Worm (Caenorhabditis elegans) whole organism, L1 larva: ENCODE measurements around the gene clec-70.

ENCODE experiments used
- C04F5.9 ChIP-seq: sonication (generic microtip); optimal IDR thresholded peaks from 2 replicates; lab custom pipeline; 2016; ENCODE audit warnings: missing genetic modification characterization, missing compliant biosample characterization
- alr-1 ChIP-seq: fragments of 200-800 bp; sonication (Bioruptor generic); optimal IDR thresholded peaks from 2 replicates; lab custom pipeline; 2018; ENCODE audit warnings: borderline replicate concordance, mild to moderate bottlenecking, missing genetic modification characterization, missing compliant biosample characterization
- ama-1 ChIP-seq: fragments of 150-350 bp; optimal IDR thresholded peaks from 2 replicates; lab custom pipeline; 2014
- ceh-63 ChIP-seq: fragments of 200-800 bp; sonication (Bioruptor generic); optimal IDR thresholded peaks from 2 replicates; lab custom pipeline; 2018; ENCODE audit warnings: mild to moderate bottlenecking, missing genetic modification characterization, missing compliant biosample characterization
- ceh-8 ChIP-seq: fragments of 200-800 bp; sonication (Bioruptor generic); optimal IDR thresholded peaks from 2 replicates; lab custom pipeline; 2018; ENCODE audit warnings: mild to moderate bottlenecking, missing genetic modification characterization, moderate library complexity, missing compliant biosample characterization
- efl-1 ChIP-seq, 4 experiments: fragments of 150-350 bp; optimal IDR thresholded peaks in 3 of 4; peaks in 1 of 4; 1 replicate in 1 of 4; 2 replicates in 3 of 4; lab custom pipeline; 2014; ENCODE audit warnings: missing biosample characterization in 2 of 4, missing genetic modification characterization in 2 of 4, missing genetic modification reagents in 2 of 4
- efl-3 ChIP-seq: fragments of 200-800 bp; sonication (Bioruptor generic); optimal IDR thresholded peaks from 2 replicates; lab custom pipeline; 2018; ENCODE audit warnings: mild to moderate bottlenecking, missing genetic modification characterization, missing compliant biosample characterization
- egl-13 ChIP-seq: sonication (generic microtip); optimal IDR thresholded peaks from 2 replicates; lab custom pipeline; 2016; ENCODE audit warnings: missing genotype, missing genetic modification reagents, missing genetic modification characterization, missing compliant biosample characterization
- ets-5 ChIP-seq: fragments of 200-800 bp; sonication (Bioruptor generic); IDR thresholded peaks from 2 replicates; pipeline ENCODE4 v1.3.6; 2022; ENCODE audit warnings: missing genetic modification characterization, missing compliant biosample characterization
- fkh-4 ChIP-seq: sonication (generic microtip); optimal IDR thresholded peaks from 2 replicates; lab custom pipeline; 2016; ENCODE audit warnings: missing compliant biosample characterization, missing genetic modification characterization, borderline replicate concordance
- fkh-8 ChIP-seq: sonication (generic microtip); optimal IDR thresholded peaks from 2 replicates; lab custom pipeline; 2016; ENCODE audit warnings: mild to moderate bottlenecking, missing genetic modification characterization, missing compliant biosample characterization
- fos-1 ChIP-seq: fragments of 150-350 bp; optimal IDR thresholded peaks from 2 replicates; lab custom pipeline; 2014; ENCODE audit warnings: missing biosample characterization, missing genetic modification characterization
- grh-1 ChIP-seq: fragments of 200-800 bp; sonication (Bioruptor generic); IDR thresholded peaks from 2 replicates; pipeline ENCODE4 v1.3.6; 2022; ENCODE audit warnings: missing genetic modification reagents, missing genetic modification characterization, missing compliant biosample characterization
- hlh-4 ChIP-seq: sonication (generic microtip); optimal IDR thresholded peaks from 2 replicates; lab custom pipeline; 2016; ENCODE audit warnings: mild to moderate bottlenecking, missing genetic modification characterization, missing compliant biosample characterization
- hpl-2 ChIP-seq: fragments of 150-350 bp; optimal IDR thresholded peaks from 2 replicates; lab custom pipeline; 2014; ENCODE audit warnings: missing biosample characterization, missing genetic modification reagents, missing genetic modification characterization
- irx-1 ChIP-seq: sonication (generic microtip); optimal IDR thresholded peaks from 2 replicates; lab custom pipeline; 2016; ENCODE audit warnings: missing genetic modification characterization, missing compliant biosample characterization
- isw-1 ChIP-seq: fragments of 200-800 bp; sonication (Bioruptor generic); IDR thresholded peaks from 2 replicates; pipeline ENCODE4 v1.3.6; 2022; ENCODE audit warnings: missing genetic modification characterization, missing compliant biosample characterization
- lin-15B ChIP-seq: fragments of 150-350 bp; sonication (generic microtip); optimal IDR thresholded peaks from 3 replicates; lab custom pipeline; 2014; ENCODE audit warnings: missing biosample characterization, missing genetic modification characterization
- lin-35 ChIP-seq, 2 experiments: fragments of 150-350 bp; optimal IDR thresholded peaks; 2 replicates each; lab custom pipeline; 2014; ENCODE audit warnings: missing biosample characterization in 2 of 2, missing genetic modification characterization in 2 of 2, missing genetic modification reagents in 2 of 2
- lin-39 ChIP-seq: fragments of 150-350 bp; optimal IDR thresholded peaks from 2 replicates; lab custom pipeline; 2014; ENCODE audit warnings: missing biosample characterization, missing genetic modification reagents, missing genetic modification characterization
- lsy-2 ChIP-seq, 2 experiments: fragments of 150-350 bp; optimal IDR thresholded peaks; 2 replicates each; lab custom pipeline; 2014; ENCODE audit warnings: missing biosample characterization in 2 of 2, missing genetic modification characterization in 2 of 2
- mab-9 ChIP-seq: fragments of 200-800 bp; sonication (Bioruptor generic); IDR thresholded peaks from 2 replicates; pipeline ENCODE4 v1.3.6; 2022; ENCODE audit warnings: missing genetic modification reagents, missing genetic modification characterization, missing compliant biosample characterization
- mef-2 ChIP-seq: fragments of 150-350 bp; optimal IDR thresholded peaks from 2 replicates; lab custom pipeline; 2014; ENCODE audit warnings: missing biosample characterization, missing genetic modification characterization
- nhr-12 ChIP-seq: sonication (generic microtip); optimal IDR thresholded peaks from 2 replicates; lab custom pipeline; 2017; ENCODE audit warnings: missing biosample characterization, missing genetic modification characterization
- nhr-28 ChIP-seq: fragments of 150-350 bp; optimal IDR thresholded peaks from 2 replicates; lab custom pipeline; 2014; ENCODE audit warnings: missing biosample characterization, missing genetic modification characterization
- nhr-71 ChIP-seq: sonication (generic microtip); optimal IDR thresholded peaks from 2 replicates; lab custom pipeline; 2016; ENCODE audit warnings: mild to moderate bottlenecking, missing genetic modification characterization, moderate library complexity, missing compliant biosample characterization
- nhr-90 ChIP-seq: sonication (generic microtip); optimal IDR thresholded peaks from 2 replicates; lab custom pipeline; 2016; ENCODE audit warnings: mild to moderate bottlenecking, missing genetic modification characterization, missing compliant biosample characterization; ENCODE audit not compliant: poor library complexity
- pax-3 ChIP-seq: fragments of 200-800 bp; sonication (Bioruptor generic); optimal IDR thresholded peaks from 2 replicates; lab custom pipeline; 2018; ENCODE audit warnings: mild to moderate bottlenecking, missing genetic modification characterization, moderate library complexity, missing compliant biosample characterization
- pqm-1 ChIP-seq: sonication (generic microtip); optimal IDR thresholded peaks from 3 replicates; lab custom pipeline; 2017; ENCODE audit warnings: missing biosample characterization, missing genetic modification characterization
- skn-1 ChIP-seq: fragments of 150-350 bp; optimal IDR thresholded peaks from 2 replicates; lab custom pipeline; 2014; ENCODE audit warnings: missing biosample characterization, missing genetic modification characterization
- snpc-4 ChIP-seq: fragments of 150-350 bp; optimal IDR thresholded peaks from 2 replicates; lab custom pipeline; 2014; ENCODE audit warnings: missing biosample characterization, missing genetic modification characterization
- sptf-1 ChIP-seq: fragments of 150-350 bp; optimal IDR thresholded peaks from 2 replicates; lab custom pipeline; 2014; ENCODE audit warnings: missing biosample characterization, missing genetic modification characterization
- tlp-1 ChIP-seq: fragments of 150-350 bp; optimal IDR thresholded peaks from 2 replicates; lab custom pipeline; 2014; ENCODE audit warnings: missing biosample characterization, missing genetic modification characterization
- unc-62 ChIP-seq: fragments of 150-350 bp; optimal IDR thresholded peaks from 2 replicates; lab custom pipeline; 2014; ENCODE audit warnings: missing biosample characterization, missing genetic modification reagents, missing genetic modification characterization
- unc-86 ChIP-seq: sonication (generic microtip); optimal IDR thresholded peaks from 2 replicates; lab custom pipeline; 2016; ENCODE audit warnings: missing genetic modification characterization, missing compliant biosample characterization
- unc-98 ChIP-seq: fragments of 200-800 bp; sonication (Bioruptor generic); IDR thresholded peaks from 2 replicates; pipeline ENCODE4 v1.3.6; 2022; ENCODE audit warnings: missing genetic modification characterization, missing compliant biosample characterization
- zag-1 ChIP-seq: fragments of 150-350 bp; optimal IDR thresholded peaks from 2 replicates; lab custom pipeline; 2014; ENCODE audit warnings: missing biosample characterization, missing genetic modification characterization

clec-70 gene

DNA sequence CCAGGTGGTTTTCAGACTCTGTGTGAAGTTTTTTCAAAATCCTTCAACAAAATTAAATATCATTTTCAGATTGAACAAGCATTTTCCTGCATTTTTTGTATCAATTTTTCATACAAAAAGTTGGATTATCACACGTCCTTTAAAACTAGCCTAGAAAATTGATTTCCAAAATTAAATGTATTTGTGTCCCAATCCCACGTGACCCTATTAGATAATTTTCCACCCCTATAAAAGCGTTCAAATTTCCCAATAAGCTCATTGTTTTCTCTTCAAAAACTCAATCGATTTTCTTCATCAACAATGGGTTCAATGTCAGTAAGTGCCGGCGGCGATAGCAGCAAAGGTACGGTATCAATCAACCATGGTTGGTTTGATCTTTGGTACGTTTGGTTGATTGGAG lies 18.0 kb upstream of the clec-70 start, which contains the start of gene F56D6.19:
TSS of gene F56D6.19 (plus strand) at position 301 of the 400 bp plus-strand sequence.
- TF ChIP-seq efl-1 (optimal IDR thresholded peaks at IDR 0.05; lab: Kevin White, UChicago), result no peak
- TF ChIP-seq efl-1 (GFP tag; optimal IDR thresholded peaks at IDR 0.05 in 1 of 2; lab: Kevin White, UChicago), result peak in 1 of 2 experiments; percentile 64
- TF ChIP-seq pax-3, result no peak
- no peak for TF ChIP-seq zag-1
- TF ChIP-seq hlh-4 (tag; lab: Kevin White, UChicago), result no peak
- TF ChIP-seq snpc-4 (tag; lab: Kevin White, UChicago), result no peak
- no peak for TF ChIP-seq unc-86 (tag; lab: Kevin White, UChicago)
- no peak for TF ChIP-seq skn-1 (tag; lab: Kevin White, UChicago)
- TF ChIP-seq, all 84 proteins: peak for 1

DNA sequence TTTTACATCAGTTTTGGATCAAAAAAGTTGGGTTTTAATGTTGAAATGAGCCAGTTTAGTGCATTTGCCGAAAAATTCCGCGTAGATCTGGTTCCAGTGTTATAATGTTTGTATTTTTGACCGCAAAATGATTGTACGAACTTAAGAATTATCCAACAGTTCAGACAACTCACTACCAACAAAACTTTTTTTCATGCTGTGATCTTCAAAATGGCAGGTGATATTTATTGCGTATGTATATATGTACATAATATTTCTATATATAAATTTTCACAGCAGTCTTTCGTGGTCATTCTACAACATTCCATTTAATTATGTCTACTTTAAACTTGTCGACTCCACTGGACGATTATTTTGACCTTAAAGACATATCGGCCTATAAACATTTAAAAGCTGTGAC lies 17.2 kb upstream of the clec-70 start, which contains the start of gene srz-20:
TSS of gene srz-20 (plus strand) at position 301 of the 400 bp plus-strand sequence.
- TF ChIP-seq irx-1, result no peak
- no peak for TF ChIP-seq grh-1
- TF ChIP-seq nhr-71 (tag; lab: Kevin White, UChicago), result no peak
- TF ChIP-seq lin-35 (GFP tag; optimal IDR thresholded peaks at IDR 0.05; lab: Kevin White, UChicago), result no peak
- no peak for TF ChIP-seq tlp-1
- no peak for TF ChIP-seq sptf-1 (tag; lab: Kevin White, UChicago)

- TF ChIP-seq tlp-1, result no peak
- TF ChIP-seq nhr-28, result no peak
- no peak for TF ChIP-seq ama-1 (lab: Kevin White, UChicago)
- no peak for TF ChIP-seq fkh-8 (tag; lab: Kevin White, UChicago)
- no peak for TF ChIP-seq isw-1 (GFP tag; lab: Robert Waterston, UW)
- no peak for TF ChIP-seq lsy-2 (tag; optimal IDR thresholded peaks at IDR 0.05; lab: Kevin White, UChicago)
- TF ChIP-seq grh-1, result no peak
- TF ChIP-seq ets-5 (GFP tag; lab: Robert Waterston, UW), result no peak
- TF ChIP-seq sptf-1 (tag; lab: Kevin White, UChicago), result no peak
- no peak for TF ChIP-seq mef-2 (tag; lab: Kevin White, UChicago)
Observed at ce11 chrIV:3917405-3917804, 15.1 kb upstream of the clec-70 start, which contains the start of gene F56D6.14. TSS of gene F56D6.14 (plus strand) at chrIV:3917705.

ce11 chrIV:3918160-3918559 lies 14.3 kb upstream of the clec-70 start, which contains the start of gene F56D6.23:
TSS of gene F56D6.23 (plus strand) at chrIV:3918460.
- TF ChIP-seq zag-1, result no peak
- no peak for TF ChIP-seq pax-3
- no peak for TF ChIP-seq ceh-8 (GFP tag; lab: Kevin White, UChicago)
- no peak for TF ChIP-seq egl-13
- TF ChIP-seq unc-62 (GFP tag; lab: Kevin White, UChicago), result no peak
- TF ChIP-seq C04F5.9 (tag; lab: Kevin White, UChicago), result no peak
- TF ChIP-seq efl-3, result no peak
- no peak for TF ChIP-seq ceh-63 (GFP tag; lab: Kevin White, UChicago)
- TF ChIP-seq lin-39 (tag; lab: Kevin White, UChicago), result no peak
- TF ChIP-seq lin-15B (tag; lab: Kevin White, UChicago), result no peak
- no peak for TF ChIP-seq fkh-4 (tag; lab: Kevin White, UChicago)

DNA sequence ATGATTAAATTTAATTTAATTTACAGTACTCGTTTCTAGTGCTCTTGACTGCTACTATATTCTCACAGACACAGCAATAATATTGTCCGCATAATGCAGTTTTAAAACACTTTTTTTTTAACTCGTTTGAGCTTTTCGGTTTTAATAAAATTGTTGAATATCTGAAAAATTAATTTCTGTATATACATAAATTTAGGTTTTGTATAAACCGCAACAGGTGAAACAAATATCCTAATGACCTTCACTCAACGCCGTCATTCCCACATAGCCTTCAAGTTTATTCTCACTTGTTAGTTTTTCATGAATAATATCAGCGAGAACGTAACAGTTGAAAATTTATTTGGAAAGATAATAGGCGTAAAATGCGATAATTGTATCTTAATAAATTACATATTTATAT lies 13.0 kb upstream of the clec-70 start, which contains the start of gene srz-19:
TSS of gene srz-19 (plus strand) at position 301 of the 400 bp plus-strand sequence.
- TF ChIP-seq nhr-90 (tag; lab: Kevin White, UChicago), result no peak
- no peak for TF ChIP-seq fkh-4 (tag; lab: Kevin White, UChicago)
- TF ChIP-seq hpl-2 (GFP tag; lab: Kevin White, UChicago), result no peak
- no peak for TF ChIP-seq zag-1
- TF ChIP-seq unc-98 (GFP tag; lab: Robert Waterston, UW), result no peak
- no peak for TF ChIP-seq fos-1 (tag; lab: Kevin White, UChicago)
- TF ChIP-seq mab-9, result no peak
- TF ChIP-seq ets-5 (GFP tag; lab: Robert Waterston, UW), result no peak
- no peak for TF ChIP-seq efl-1 (optimal IDR thresholded peaks at IDR 0.05; lab: Kevin White, UChicago)
- TF ChIP-seq efl-1 (GFP tag; optimal IDR thresholded peaks at IDR 0.05 in 1 of 2; lab: Kevin White, UChicago), result no peak
- no peak for TF ChIP-seq unc-86 (tag; lab: Kevin White, UChicago)
- TF ChIP-seq nhr-12 (tag; lab: Kevin White, UChicago), result no peak
- no peak for TF ChIP-seq alr-1 (tag; lab: Kevin White, UChicago)
- TF ChIP-seq pqm-1 (tag; lab: Kevin White, UChicago), result no peak
- TF ChIP-seq, all 84 proteins: peak for 0
